Worm (Caenorhabditis elegans) whole organism, L4 larva: Measurements from ENCODE around the gene scl-8.
A peak's percentile ranks its signal among the peaks of the same experiment; 100 is the strongest.

ENCODE experiments used
- F10B5.3 ChIP-seq: sonication (generic microtip); optimal IDR thresholded peaks from 2 replicates; lab custom pipeline; 2016; ENCODE audit warnings: mild to moderate bottlenecking, missing genetic modification characterization, missing compliant biosample characterization
- cey-2 ChIP-seq: sonication (generic microtip); optimal IDR thresholded peaks from 3 replicates; lab custom pipeline; 2017; ENCODE audit warnings: missing genetic modification characterization, mild to moderate bottlenecking, missing compliant biosample characterization, antibody characterized with exemption, borderline replicate concordance; ENCODE audit not compliant: insufficient read depth
- daf-12 ChIP-seq: fragments of 150-350 bp; optimal IDR thresholded peaks from 2 replicates; lab custom pipeline; 2014; ENCODE audit warnings: missing biosample characterization, missing genetic modification reagents, missing genetic modification characterization
- jun-1 ChIP-seq: fragments of 150-350 bp; optimal IDR thresholded peaks from 2 replicates; lab custom pipeline; 2014; ENCODE audit warnings: missing biosample characterization, missing genetic modification reagents, missing genetic modification characterization
- nhr-102 ChIP-seq: sonication (generic microtip); optimal IDR thresholded peaks from 2 replicates; lab custom pipeline; 2016; ENCODE audit warnings: mild to moderate bottlenecking, missing genetic modification characterization, moderate library complexity, missing compliant biosample characterization
- set-16 ChIP-seq: fragments of 200-800 bp; sonication (Bioruptor generic); IDR thresholded peaks from 2 replicates; pipeline ENCODE4 v1.3.6; 2022; ENCODE audit warnings: missing genetic modification reagents, missing genetic modification characterization, missing compliant biosample characterization
- tra-1 ChIP-seq: fragments of 200-800 bp; sonication (Bioruptor generic); IDR thresholded peaks from 2 replicates; pipeline ENCODE4 v1.3.6; 2022; ENCODE audit warnings: missing genetic modification reagents, missing genetic modification characterization, missing compliant biosample characterization
- unc-62 ChIP-seq, 3 experiments: fragments of 150-350 bp in 1 of 3; sonication (generic microtip); optimal IDR thresholded peaks in 2 of 3; peaks in 1 of 3; 1 replicate in 1 of 3; 2 replicates in 2 of 3; lab custom pipeline; 2014 to 2017; ENCODE audit warnings: missing biosample characterization in 3 of 3, missing genetic modification characterization in 3 of 3, missing genetic modification reagents in 3 of 3, missing genotype in 1 of 3
- zip-2 ChIP-seq: fragments of 150-350 bp; optimal IDR thresholded peaks from 2 replicates; lab custom pipeline; 2014; ENCODE audit warnings: missing biosample characterization, missing genetic modification characterization

- TF ChIP-seq cey-2 (tag; lab: Kevin White, UChicago) (no peak), nhr-102 (tag; lab: Kevin White, UChicago) (no peak), zip-2 (tag; lab: Kevin White, UChicago) (no peak), tra-1 (no peak), daf-12 (no peak), F10B5.3 (tag; lab: Kevin White, UChicago) (no peak), jun-1 (tag; lab: Kevin White, UChicago) (no peak), set-16 (peak; percentile 95), unc-62 (GFP tag; optimal IDR thresholded peaks at IDR 0.05 in 1 of 2; lab: Kevin White, UChicago) (no peak), unc-62 (tag; optimal IDR thresholded peaks at IDR 0.05; lab: Kevin White, UChicago) (no peak)
These were observed 18.2 kb downstream of the scl-8 start for ce11 chrIV:13089671-13090242.
